Worm (Caenorhabditis elegans) whole organism, early embryonic: ENCODE data around the gene F17E9.2.

ENCODE experiments used
- B0310.2 ChIP-seq: sonication (generic microtip); optimal IDR thresholded peaks from 2 replicates; lab custom pipeline; 2016; ENCODE audit warnings: mild to moderate bottlenecking, missing genetic modification characterization, missing compliant biosample characterization
- F13C5.2 ChIP-seq: sonication (generic microtip); optimal IDR thresholded peaks from 2 replicates; lab custom pipeline; 2017; ENCODE audit warnings: mild to moderate bottlenecking, missing genetic modification characterization, inconsistent platforms, missing compliant biosample characterization
- aly-1 ChIP-seq: sonication (generic microtip); optimal IDR thresholded peaks from 2 replicates; lab custom pipeline; 2016; ENCODE audit warnings: missing genetic modification characterization, missing compliant biosample characterization
- ama-1 ChIP-seq: fragments of 150-350 bp; optimal IDR thresholded peaks from 2 replicates; lab custom pipeline; 2014
- ceh-13 ChIP-seq: fragments of 200-800 bp; sonication (Bioruptor generic); optimal IDR thresholded peaks from 2 replicates; lab custom pipeline; 2018; ENCODE audit warnings: mild to moderate bottlenecking, missing genetic modification characterization, missing compliant biosample characterization
- ceh-36 ChIP-seq: sonication (generic microtip); optimal IDR thresholded peaks from 2 replicates; lab custom pipeline; 2016; ENCODE audit warnings: missing genetic modification characterization, inconsistent platforms, missing compliant biosample characterization
- ets-7 ChIP-seq: sonication (generic microtip); optimal IDR thresholded peaks from 2 replicates; lab custom pipeline; 2016; ENCODE audit warnings: missing genotype, missing genetic modification characterization, missing compliant biosample characterization
- flt-1 ChIP-seq: fragments of 200-800 bp; sonication (Bioruptor generic); IDR thresholded peaks from 2 replicates; pipeline ENCODE4 v1.3.6; 2022; ENCODE audit warnings: missing genetic modification characterization, missing compliant biosample characterization
- hmbx-1 ChIP-seq: sonication (generic microtip); optimal IDR thresholded peaks from 2 replicates; lab custom pipeline; 2016; ENCODE audit warnings: mild to moderate bottlenecking, missing genetic modification characterization, missing compliant biosample characterization
- hmg-4 ChIP-seq: fragments of 200-800 bp; sonication (Bioruptor generic); optimal IDR thresholded peaks from 2 replicates; lab custom pipeline; 2018; ENCODE audit warnings: mild to moderate bottlenecking, missing genetic modification characterization, missing compliant biosample characterization
- hnd-1 ChIP-seq: sonication (generic microtip); optimal IDR thresholded peaks from 2 replicates; lab custom pipeline; 2016; ENCODE audit warnings: missing genetic modification characterization, missing compliant biosample characterization
- pes-1 ChIP-seq: fragments of 200-800 bp; sonication (Bioruptor generic); IDR thresholded peaks from 2 replicates; pipeline ENCODE4 v1.3.6; 2022; ENCODE audit warnings: missing genetic modification reagents, missing genetic modification characterization, missing compliant biosample characterization
- scrt-1 ChIP-seq: fragments of 200-800 bp; sonication (Bioruptor generic); IDR thresholded peaks from 2 replicates; pipeline ENCODE4 v1.3.6; 2022; ENCODE audit warnings: missing genetic modification characterization, missing compliant biosample characterization
- sea-1 ChIP-seq: fragments of 200-800 bp; sonication (Bioruptor generic); conservative IDR thresholded peaks from 2 replicates; pipeline ENCODE4 v1.3.6; 2022; ENCODE audit warnings: missing genetic modification characterization, missing compliant biosample characterization
- tbx-11 ChIP-seq: fragments of 200-800 bp; sonication (Bioruptor generic); IDR thresholded peaks from 2 replicates; pipeline ENCODE4 v1.3.6; 2022; ENCODE audit warnings: missing genetic modification characterization, missing compliant biosample characterization
- tbx-37 ChIP-seq: fragments of 200-800 bp; sonication (Bioruptor generic); conservative IDR thresholded peaks from 2 replicates; pipeline ENCODE4 v1.3.6; 2022; ENCODE audit warnings: missing genetic modification reagents, missing genetic modification characterization, missing compliant biosample characterization
- tra-4 ChIP-seq: sonication (generic microtip); optimal IDR thresholded peaks from 2 replicates; lab custom pipeline; 2017; ENCODE audit warnings: missing genetic modification characterization, missing compliant biosample characterization

Gene F17E9.2

ce11 chrIV:8355592-8355991, at the start of gene F17E9.2, which contains the start of gene col-116:
Gene F17E9.2 (plus strand): TSS chrIV:8355892.
Gene col-116 (plus strand): TSS chrIV:8355906.
- TF ChIP-seq B0310.2 (tag; lab: Kevin White, UChicago) (no peak), scrt-1 (GFP tag; lab: Robert Waterston, UW) (no peak), hmg-4 (no peak), ets-7 (tag; lab: Kevin White, UChicago) (no peak), tbx-11 (GFP tag; lab: Robert Waterston, UW) (no peak), sea-1 (GFP tag; lab: Robert Waterston, UW) (no peak), tbx-37 (GFP tag; lab: Robert Waterston, UW) (no peak), ceh-36 (tag; lab: Kevin White, UChicago) (no peak), aly-1 (tag; lab: Kevin White, UChicago) (no peak), ceh-13 (no peak), ama-1 (lab: Kevin White, UChicago) (no peak), F13C5.2 (tag; lab: Kevin White, UChicago) (no peak), pes-1 (GFP tag; lab: Robert Waterston, UW) (no peak), hnd-1 (tag; lab: Kevin White, UChicago) (no peak), tra-4 (tag; lab: Kevin White, UChicago) (no peak), hmbx-1 (tag; lab: Kevin White, UChicago) (no peak), flt-1 (GFP tag; lab: Robert Waterston, UW) (no peak)

ce11 chrIV:8307408-8307807, 48.3 kb upstream of the F17E9.2 start:
- TF ChIP-seq ama-1 (lab: Kevin White, UChicago): no peak
- TF ChIP-seq ets-7 (tag; lab: Kevin White, UChicago): no peak
- TF ChIP-seq hmbx-1 (tag; lab: Kevin White, UChicago): no peak
- TF ChIP-seq tra-4 (tag; lab: Kevin White, UChicago): no peak
- no peak for TF ChIP-seq scrt-1 (GFP tag; lab: Robert Waterston, UW)
- no peak for TF ChIP-seq pes-1 (GFP tag; lab: Robert Waterston, UW)
- no peak for TF ChIP-seq B0310.2 (tag; lab: Kevin White, UChicago)
- no peak for TF ChIP-seq tbx-37 (GFP tag; lab: Robert Waterston, UW)

- TF ChIP-seq hmg-4 (no peak), pes-1 (GFP tag; lab: Robert Waterston, UW) (no peak), tra-4 (tag; lab: Kevin White, UChicago) (no peak), F13C5.2 (tag; lab: Kevin White, UChicago) (no peak), aly-1 (tag; lab: Kevin White, UChicago) (no peak), ama-1 (lab: Kevin White, UChicago) (no peak)
Measured at ce11 chrIV:8312105-8312504, 43.6 kb upstream of the F17E9.2 start.

ce11 chrIV:8312846-8313245, 42.8 kb upstream of the F17E9.2 start, which contains the start of gene F35H10.10:
Gene F35H10.10 (minus strand): TSS chrIV:8312946.
- no peak for TF ChIP-seq flt-1 (GFP tag; lab: Robert Waterston, UW)
- no peak for TF ChIP-seq hnd-1 (tag; lab: Kevin White, UChicago)
- no peak for TF ChIP-seq pes-1 (GFP tag; lab: Robert Waterston, UW)
- TF ChIP-seq ceh-36 (tag; lab: Kevin White, UChicago): no peak
- TF ChIP-seq tbx-11 (GFP tag; lab: Robert Waterston, UW): no peak
- TF ChIP-seq tra-4 (tag; lab: Kevin White, UChicago): no peak
- TF ChIP-seq sea-1 (GFP tag; lab: Robert Waterston, UW): no peak
- no peak for TF ChIP-seq hmbx-1 (tag; lab: Kevin White, UChicago)
- no peak for TF ChIP-seq F13C5.2 (tag; lab: Kevin White, UChicago)
- no peak for TF ChIP-seq tbx-37 (GFP tag; lab: Robert Waterston, UW)
- TF ChIP-seq aly-1 (tag; lab: Kevin White, UChicago): no peak

ce11 chrIV:8317800-8318199, 37.9 kb upstream of the F17E9.2 start:
- TF ChIP-seq aly-1 (tag; lab: Kevin White, UChicago): no peak
- TF ChIP-seq tbx-37 (GFP tag; lab: Robert Waterston, UW): no peak
- no peak for TF ChIP-seq flt-1 (GFP tag; lab: Robert Waterston, UW)
- no peak for TF ChIP-seq ets-7 (tag; lab: Kevin White, UChicago)
- TF ChIP-seq hmg-4: no peak
- no peak for TF ChIP-seq ceh-13
- no peak for TF ChIP-seq sea-1 (GFP tag; lab: Robert Waterston, UW)
- TF ChIP-seq hnd-1 (tag; lab: Kevin White, UChicago): no peak
- TF ChIP-seq ceh-36 (tag; lab: Kevin White, UChicago): no peak
- TF ChIP-seq F13C5.2 (tag; lab: Kevin White, UChicago): no peak
- TF ChIP-seq scrt-1 (GFP tag; lab: Robert Waterston, UW): no peak
- TF ChIP-seq tra-4 (tag; lab: Kevin White, UChicago): no peak
- no peak for TF ChIP-seq B0310.2 (tag; lab: Kevin White, UChicago)
- TF ChIP-seq tbx-11 (GFP tag; lab: Robert Waterston, UW): no peak
- TF ChIP-seq pes-1 (GFP tag; lab: Robert Waterston, UW): no peak

ce11 chrIV:8318799-8319198, 36.9 kb upstream of the F17E9.2 start:
- TF ChIP-seq tbx-11 (GFP tag; lab: Robert Waterston, UW): no peak
- TF ChIP-seq ama-1 (lab: Kevin White, UChicago): no peak
- no peak for TF ChIP-seq tbx-37 (GFP tag; lab: Robert Waterston, UW)
- TF ChIP-seq aly-1 (tag; lab: Kevin White, UChicago): no peak
- TF ChIP-seq sea-1 (GFP tag; lab: Robert Waterston, UW): no peak
- no peak for TF ChIP-seq B0310.2 (tag; lab: Kevin White, UChicago)
- no peak for TF ChIP-seq scrt-1 (GFP tag; lab: Robert Waterston, UW)

ce11 chrIV:8325667-8326066, 30.0 kb upstream of the F17E9.2 start, which contains the start of gene F35H10.3:
Gene F35H10.3 (plus strand): TSS chrIV:8325967.
- TF ChIP-seq tbx-37 (GFP tag; lab: Robert Waterston, UW) (no peak), ama-1 (lab: Kevin White, UChicago) (no peak), hmbx-1 (tag; lab: Kevin White, UChicago) (no peak), scrt-1 (GFP tag; lab: Robert Waterston, UW) (no peak), ceh-13 (no peak), flt-1 (GFP tag; lab: Robert Waterston, UW) (no peak), ets-7 (tag; lab: Kevin White, UChicago) (no peak), sea-1 (GFP tag; lab: Robert Waterston, UW) (no peak)
